Worm (Caenorhabditis elegans) whole organism, early embryonic: ENCODE results near the gene R10E12.2.

ENCODE experiments used
- aly-1 ChIP-seq: sonication (generic microtip); optimal IDR thresholded peaks from 2 replicates; lab custom pipeline; 2016; ENCODE audit warnings: missing genetic modification characterization, missing compliant biosample characterization
- ama-1 ChIP-seq: fragments of 150-350 bp; optimal IDR thresholded peaks from 2 replicates; lab custom pipeline; 2014
- ets-7 ChIP-seq: sonication (generic microtip); optimal IDR thresholded peaks from 2 replicates; lab custom pipeline; 2016; ENCODE audit warnings: missing genotype, missing genetic modification characterization, missing compliant biosample characterization
- flt-1 ChIP-seq: fragments of 200-800 bp; sonication (Bioruptor generic); IDR thresholded peaks from 2 replicates; pipeline ENCODE4 v1.3.6; 2022; ENCODE audit warnings: missing genetic modification characterization, missing compliant biosample characterization
- hmg-4 ChIP-seq: fragments of 200-800 bp; sonication (Bioruptor generic); optimal IDR thresholded peaks from 2 replicates; lab custom pipeline; 2018; ENCODE audit warnings: mild to moderate bottlenecking, missing genetic modification characterization, missing compliant biosample characterization
- scrt-1 ChIP-seq: fragments of 200-800 bp; sonication (Bioruptor generic); IDR thresholded peaks from 2 replicates; pipeline ENCODE4 v1.3.6; 2022; ENCODE audit warnings: missing genetic modification characterization, missing compliant biosample characterization
- tbx-11 ChIP-seq: fragments of 200-800 bp; sonication (Bioruptor generic); IDR thresholded peaks from 2 replicates; pipeline ENCODE4 v1.3.6; 2022; ENCODE audit warnings: missing genetic modification characterization, missing compliant biosample characterization
- tra-4 ChIP-seq: sonication (generic microtip); optimal IDR thresholded peaks from 2 replicates; lab custom pipeline; 2017; ENCODE audit warnings: missing genetic modification characterization, missing compliant biosample characterization

DNA sequence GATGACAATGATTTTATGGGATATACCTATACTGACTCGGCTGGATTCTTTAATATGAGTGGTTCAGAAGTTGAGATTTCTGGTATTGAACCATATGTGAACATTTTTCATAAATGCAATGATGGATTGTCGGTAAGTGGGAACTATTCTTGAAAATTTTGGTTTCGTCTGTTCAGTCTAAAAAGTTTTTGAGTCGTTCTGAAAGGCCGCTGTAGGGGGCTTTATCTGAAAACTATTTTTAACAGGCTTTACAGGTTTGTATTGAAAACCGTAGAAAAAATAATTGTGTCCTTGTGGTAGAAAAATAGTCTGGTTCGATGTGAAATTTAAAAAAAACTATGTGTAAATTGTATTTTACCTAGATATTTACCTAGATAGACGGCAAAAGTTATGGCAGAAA is 44.1 kb downstream of the R10E12.2 start:
- TF ChIP-seq aly-1 (tag; lab: Kevin White, UChicago), result no peak
- TF ChIP-seq tbx-11 (GFP tag; lab: Robert Waterston, UW), result no peak
- TF ChIP-seq scrt-1, result no peak
- TF ChIP-seq ets-7 (tag; lab: Kevin White, UChicago), result no peak
- no peak for TF ChIP-seq flt-1 (GFP tag; lab: Robert Waterston, UW)
- TF ChIP-seq ama-1 (lab: Kevin White, UChicago), result no peak
- no peak for TF ChIP-seq hmg-4 (GFP tag; lab: Kevin White, UChicago)
- no peak for TF ChIP-seq tra-4
